Worm (Caenorhabditis elegans): ENCODE measurements around the gene btb-18.

Gene btb-18

ce11 chrII:3262504-3262903 is 35.5 kb upstream of the btb-18 start, which contains the start of gene F02E11.2:
Gene F02E11.2 (plus strand): TSS chrII:3262804.
- no peak for TF ChIP-seq mdl-1 (tag; optimal IDR thresholded peaks at IDR 0.05)
- no peak for TF ChIP-seq eor-1 (tag; optimal IDR thresholded peaks at IDR 0.05)
- no peak for TF ChIP-seq pqm-1 (tag; optimal IDR thresholded peaks at IDR 0.05)
- no peak for TF ChIP-seq nhr-25 (tag; optimal IDR thresholded peaks at IDR 0.05)
- TF ChIP-seq R02D3.7 (tag; optimal IDR thresholded peaks at IDR 0.05): no peak
- TF ChIP-seq hmg-11 (tag; optimal IDR thresholded peaks at IDR 0.05): no peak
- TF ChIP-seq aly-2 (tag; optimal IDR thresholded peaks at IDR 0.05): no peak
- no peak for TF ChIP-seq elt-3 (tag; optimal IDR thresholded peaks at IDR 0.05)
- no peak for TF ChIP-seq nhr-43 (tag; optimal IDR thresholded peaks at IDR 0.05; ENCODE audit: poor library complexity, severe bottlenecking)
- TF ChIP-seq elt-1 (tag; optimal IDR thresholded peaks at IDR 0.05): no peak
- no peak for TF ChIP-seq unc-62 (GFP tag; optimal IDR thresholded peaks at IDR 0.05)
- TF ChIP-seq unc-39 (tag; optimal IDR thresholded peaks at IDR 0.05): no peak
- TF ChIP-seq nhr-77 (tag; optimal IDR thresholded peaks at IDR 0.05): no peak
- no peak for TF ChIP-seq elt-2 (tag; optimal IDR thresholded peaks at IDR 0.05)
- no peak for TF ChIP-seq nhr-23 (tag; optimal IDR thresholded peaks at IDR 0.05)
- no peak for TF ChIP-seq ztf-11 (tag; optimal IDR thresholded peaks at IDR 0.05)

- TF ChIP-seq nhr-12 (tag; optimal IDR thresholded peaks at IDR 0.05) (no peak), ZK546.5 (tag; optimal IDR thresholded peaks at IDR 0.05) (no peak), nhr-67 (tag; optimal IDR thresholded peaks at IDR 0.05) (no peak)
Measured at ce11 chrII:3264704-3265103, 33.3 kb upstream of the btb-18 start.

ce11 chrII:3267365-3267764 is 30.6 kb upstream of the btb-18 start, which contains the start of gene F02E11.7:
Gene F02E11.7 (plus strand): TSS chrII:3267665.
- TF ChIP-seq nhr-67 (tag; optimal IDR thresholded peaks at IDR 0.05) (no peak), elt-1 (tag; optimal IDR thresholded peaks at IDR 0.05) (no peak), nhr-77 (tag; optimal IDR thresholded peaks at IDR 0.05) (no peak), ceh-28 (tag; optimal IDR thresholded peaks at IDR 0.05) (no peak), nhr-25 (tag; optimal IDR thresholded peaks at IDR 0.05) (no peak), mml-1 (tag; optimal IDR thresholded peaks at IDR 0.05) (no peak), egl-27 (tag; optimal IDR thresholded peaks at IDR 0.05) (no peak), ZK546.5 (tag; optimal IDR thresholded peaks at IDR 0.05) (no peak), ceh-9 (tag; optimal IDR thresholded peaks at IDR 0.05) (no peak), ceh-82 (tag; optimal IDR thresholded peaks at IDR 0.05) (no peak), daf-12 (tag; optimal IDR thresholded peaks at IDR 0.05) (no peak), fos-1 (tag; optimal IDR thresholded peaks at IDR 0.05) (no peak), tbx-2 (tag; optimal IDR thresholded peaks at IDR 0.05) (no peak), pqm-1 (tag; optimal IDR thresholded peaks at IDR 0.05) (no peak), egl-5 (tag; optimal IDR thresholded peaks at IDR 0.05) (no peak), nhr-237 (tag; optimal IDR thresholded peaks at IDR 0.05) (no peak), nhr-11 (tag; optimal IDR thresholded peaks at IDR 0.05) (no peak), lin-15B (tag; optimal IDR thresholded peaks at IDR 0.05) (no peak), nhr-43 (tag; optimal IDR thresholded peaks at IDR 0.05; ENCODE audit: poor library complexity, severe bottlenecking) (no peak), nfya-1 (tag; optimal IDR thresholded peaks at IDR 0.05; ENCODE audit: insufficient read depth) (no peak)

ce11 chrII:3267815-3268214 is 30.2 kb upstream of the btb-18 start:
- TF ChIP-seq pha-4 (tag; optimal IDR thresholded peaks at IDR 0.05): peak; percentile 17
- peak; percentile 8 for TF ChIP-seq nfya-1 (tag; optimal IDR thresholded peaks at IDR 0.05; ENCODE audit: insufficient read depth)
- TF ChIP-seq nhr-237 (tag; optimal IDR thresholded peaks at IDR 0.05): no peak
- TF ChIP-seq ama-1 (optimal IDR thresholded peaks at IDR 0.05): no peak
- no peak for TF ChIP-seq snpc-4 (tag; optimal IDR thresholded peaks at IDR 0.05)

- TF ChIP-seq pqm-1 (tag; optimal IDR thresholded peaks at IDR 0.05): no peak
- TF ChIP-seq nhr-237 (tag; optimal IDR thresholded peaks at IDR 0.05): no peak
- no peak for TF ChIP-seq ztf-4 (tag; optimal IDR thresholded peaks at IDR 0.05)
- TF ChIP-seq ceh-16 (tag; optimal IDR thresholded peaks at IDR 0.05): no peak
- TF ChIP-seq nhr-28 (tag; optimal IDR thresholded peaks at IDR 0.05): no peak
- no peak for TF ChIP-seq elt-3 (tag; optimal IDR thresholded peaks at IDR 0.05)
- TF ChIP-seq tbx-2 (tag; optimal IDR thresholded peaks at IDR 0.05): no peak
- no peak for TF ChIP-seq nfya-1 (tag; optimal IDR thresholded peaks at IDR 0.05; ENCODE audit: insufficient read depth)
Measured at ce11 chrII:3270598-3270997, 27.4 kb upstream of the btb-18 start.
